Fruit fly (Drosophila melanogaster) whole organism, adult: ENCODE data around the gene CG3793.

Source experiments
- CG11617 ChIP-seq: fragments of 200-800 bp; sonication (Bioruptor generic); optimal IDR thresholded peaks from 2 replicates; lab custom pipeline; 2017; ENCODE audit warnings: mild to moderate bottlenecking, missing biosample characterization, missing genetic modification reagents, missing genetic modification characterization
- CG5204 ChIP-seq: fragments of 200-800 bp; sonication (Bioruptor generic); optimal IDR thresholded peaks from 2 replicates; lab custom pipeline; 2016; ENCODE audit warnings: missing biosample characterization, missing genetic modification characterization
- CG7101 ChIP-seq: fragments of 200-800 bp; sonication (Bioruptor generic); optimal IDR thresholded peaks from 2 replicates; lab custom pipeline; 2018; ENCODE audit warnings: missing biosample characterization, mild to moderate bottlenecking, missing genetic modification characterization, moderate library complexity

DNA sequence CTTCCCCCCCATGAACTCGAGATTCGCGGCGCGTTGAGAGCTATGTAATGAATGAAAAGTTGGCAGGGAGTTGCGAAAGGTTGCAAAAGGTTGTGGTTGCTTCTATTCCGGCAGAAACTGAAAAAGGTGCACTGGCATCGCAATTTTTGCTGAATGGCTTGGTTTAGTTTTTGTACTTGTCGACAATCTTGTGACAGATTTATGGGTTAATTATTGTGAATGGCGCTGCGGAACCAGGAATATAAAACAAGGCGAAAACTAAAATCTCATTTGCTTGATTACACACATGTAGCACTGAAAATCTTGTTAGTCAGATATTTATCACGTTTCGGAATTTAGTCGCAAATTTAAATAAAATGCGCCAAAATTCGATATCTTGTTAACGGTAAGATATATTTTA, 19.8 kb downstream of the CG3793 start, which contains the start of gene t-Grip91:
- no peak for TF ChIP-seq CG11617 (GFP tag; lab: Kevin White, UChicago)
- TF ChIP-seq CG5204 (GFP tag; lab: Kevin White, UChicago) = no peak
- no peak for TF ChIP-seq CG7101 (tag; lab: Kevin White, UChicago)
